Worm (Caenorhabditis elegans) whole organism, L1 larva: Measurements from ENCODE around the gene srz-48.
"Not testable (repeated sequence)": the region's sequence is repeated elsewhere in the genome, so short reads cannot be mapped to it uniquely, and the experiment has no call there.

ENCODE experiments used
- aha-1 ChIP-seq: fragments of 150-350 bp; optimal IDR thresholded peaks from 2 replicates; lab custom pipeline; 2014; ENCODE audit warnings: missing biosample characterization, missing genetic modification characterization
- ama-1 ChIP-seq: fragments of 150-350 bp; optimal IDR thresholded peaks from 2 replicates; lab custom pipeline; 2014
- ets-5 ChIP-seq: fragments of 200-800 bp; sonication (Bioruptor generic); IDR thresholded peaks from 2 replicates; pipeline ENCODE4 v1.3.6; 2022; ENCODE audit warnings: missing genetic modification characterization, missing compliant biosample characterization
- fkh-10 ChIP-seq: sonication (generic microtip); optimal IDR thresholded peaks from 2 replicates; lab custom pipeline; 2017; ENCODE audit warnings: missing biosample characterization, missing genetic modification reagents, missing genetic modification characterization
- hpl-2 ChIP-seq: fragments of 150-350 bp; optimal IDR thresholded peaks from 2 replicates; lab custom pipeline; 2014; ENCODE audit warnings: missing biosample characterization, missing genetic modification reagents, missing genetic modification characterization
- lsy-2 ChIP-seq, 2 experiments: fragments of 150-350 bp; optimal IDR thresholded peaks; 2 replicates each; lab custom pipeline; 2014; ENCODE audit warnings: missing biosample characterization in 2 of 2, missing genetic modification characterization in 2 of 2
- skn-1 ChIP-seq: fragments of 150-350 bp; optimal IDR thresholded peaks from 2 replicates; lab custom pipeline; 2014; ENCODE audit warnings: missing biosample characterization, missing genetic modification characterization
- snpc-4 ChIP-seq: fragments of 150-350 bp; optimal IDR thresholded peaks from 2 replicates; lab custom pipeline; 2014; ENCODE audit warnings: missing biosample characterization, missing genetic modification characterization
- xbp-1 ChIP-seq: sonication (generic microtip); optimal IDR thresholded peaks from 2 replicates; lab custom pipeline; 2016; ENCODE audit warnings: missing genetic modification characterization, missing compliant biosample characterization

- TF ChIP-seq aha-1; lsy-2 (tag; optimal IDR thresholded peaks at IDR 0.05; lab: Kevin White, UChicago); xbp-1; skn-1 (tag; lab: Kevin White, UChicago); ama-1 (lab: Kevin White, UChicago); fkh-10 (GFP tag; lab: Kevin White, UChicago); hpl-2 (GFP tag; lab: Kevin White, UChicago); snpc-4 (tag; lab: Kevin White, UChicago); ets-5 (GFP tag; lab: Robert Waterston, UW): not testable (repeated sequence)
Measured at ce11 chrV:17456197-17456596, 3.8 kb downstream of the srz-48 start, which contains the start of gene srh-203.
